Fruit fly (Drosophila melanogaster): ENCODE measurements around the gene ZnT77C.

The ZnT77C gene

dm6 chr3L:20494780-20495591 is at the start of gene ZnT77C:
TSS of gene ZnT77C (minus strand) at chr3L:20494921.
- TF ChIP-seq EcR (GFP tag; optimal IDR thresholded peaks at IDR 0.05), result no peak
- TF ChIP-seq CG8301 (tag; optimal IDR thresholded peaks at IDR 0.05), result no peak
- no peak for TF ChIP-seq rn (GFP tag; IDR thresholded peaks at IDR 0.05)
- TF ChIP-seq CG34367 (tag; optimal IDR thresholded peaks at IDR 0.05), result no peak

- TF ChIP-seq D1 (tag; optimal IDR thresholded peaks at IDR 0.05) (peak; percentile 41), CG34367 (tag; optimal IDR thresholded peaks at IDR 0.05) (no peak)
These were observed 46.5 kb upstream of the ZnT77C start for dm6 chr3L:20540975-20541951.

DNA sequence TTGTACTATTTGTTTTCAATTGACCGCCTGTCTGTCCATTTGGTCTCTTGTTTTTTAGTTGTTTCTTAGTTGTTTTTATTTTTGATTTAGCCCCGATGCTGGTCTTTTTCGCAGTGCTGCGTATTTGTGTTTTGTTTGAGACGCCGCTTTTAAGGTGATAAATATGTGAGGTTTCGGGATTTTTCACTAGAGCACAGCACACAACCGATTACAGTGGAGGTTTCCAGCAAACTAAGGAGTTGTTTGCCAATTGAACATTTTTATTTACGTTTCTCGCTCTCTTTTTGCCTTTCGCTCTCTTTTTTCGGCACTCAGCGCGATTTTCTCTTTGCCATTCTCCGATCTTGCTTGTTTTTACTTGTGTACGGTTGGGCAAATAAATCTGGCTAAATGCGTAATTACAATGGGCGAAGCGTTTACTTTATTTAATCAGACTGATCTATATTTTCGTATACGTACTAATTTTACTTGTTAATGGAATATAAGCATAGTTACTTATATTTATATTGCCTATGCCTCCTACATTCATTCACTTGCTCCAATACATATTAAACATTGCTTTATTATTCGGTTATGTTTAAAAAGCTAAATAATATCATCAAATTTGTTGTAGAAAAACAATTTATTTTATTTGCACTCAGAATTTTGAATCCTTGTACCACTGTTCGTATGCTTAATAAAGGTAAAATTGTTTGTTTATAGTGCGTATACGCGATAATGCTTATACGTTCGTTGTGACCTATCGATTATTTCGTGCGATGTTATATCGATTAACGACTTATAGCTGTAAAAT is 45.7 kb upstream of the ZnT77C start, which contains the start of gene Rcd2:
Gene Rcd2, minus strand, starts transcription at position 236 of the 793 bp plus-strand sequence.
- TF ChIP-seq Pif1B (GFP tag; optimal IDR thresholded peaks at IDR 0.05) (peak; percentile 82), CG13204 (GFP tag; optimal IDR thresholded peaks at IDR 0.05) (no peak), CG14655 (GFP tag; optimal IDR thresholded peaks at IDR 0.05) (peak; percentile 76), gl (tag; optimal IDR thresholded peaks at IDR 0.05) (peak; percentile 52), CG32121 (GFP tag; IDR thresholded peaks at IDR 0.05) (peak; percentile 87), CG8301 (tag; optimal IDR thresholded peaks at IDR 0.05) (peak; percentile 82), Snoo (tag; optimal IDR thresholded peaks at IDR 0.05) (peak; percentile 73), CG4496 (GFP tag; IDR thresholded peaks at IDR 0.05) (peak; percentile 69), rn (GFP tag; IDR thresholded peaks at IDR 0.05) (peak; percentile 47), EcR (GFP tag; optimal IDR thresholded peaks at IDR 0.05) (peak; percentile 63), CG15710 (tag; optimal IDR thresholded peaks at IDR 0.05) (peak; percentile 68), D1 (tag; optimal IDR thresholded peaks at IDR 0.05) (peak; percentile 83), CG12605 (GFP tag; IDR thresholded peaks at IDR 0.05) (0 out of 2 replicates have a peak, but pooled peaks have one; percentile 37), CG10348 (GFP tag; IDR thresholded peaks at IDR 0.05) (no peak), Pif1A (GFP tag; optimal IDR thresholded peaks at IDR 0.05) (peak; percentile 82), CG34367 (tag; optimal IDR thresholded peaks at IDR 0.05) (peak; percentile 56), Ets98B (GFP tag; IDR thresholded peaks at IDR 0.05) (peak; percentile 74; the same call in 1 of the 2 replicates), fd96Ca (GFP tag; IDR thresholded peaks at IDR 0.05) (peak; percentile 32; the same call in 1 of the 3 replicates), CG9948 (tag; optimal IDR thresholded peaks at IDR 0.05) (peak; percentile 73), CG17806 (tag; optimal IDR thresholded peaks at IDR 0.05) (peak; percentile 72), CG8159 (tag; optimal IDR thresholded peaks at IDR 0.05) (peak; percentile 83)

DNA sequence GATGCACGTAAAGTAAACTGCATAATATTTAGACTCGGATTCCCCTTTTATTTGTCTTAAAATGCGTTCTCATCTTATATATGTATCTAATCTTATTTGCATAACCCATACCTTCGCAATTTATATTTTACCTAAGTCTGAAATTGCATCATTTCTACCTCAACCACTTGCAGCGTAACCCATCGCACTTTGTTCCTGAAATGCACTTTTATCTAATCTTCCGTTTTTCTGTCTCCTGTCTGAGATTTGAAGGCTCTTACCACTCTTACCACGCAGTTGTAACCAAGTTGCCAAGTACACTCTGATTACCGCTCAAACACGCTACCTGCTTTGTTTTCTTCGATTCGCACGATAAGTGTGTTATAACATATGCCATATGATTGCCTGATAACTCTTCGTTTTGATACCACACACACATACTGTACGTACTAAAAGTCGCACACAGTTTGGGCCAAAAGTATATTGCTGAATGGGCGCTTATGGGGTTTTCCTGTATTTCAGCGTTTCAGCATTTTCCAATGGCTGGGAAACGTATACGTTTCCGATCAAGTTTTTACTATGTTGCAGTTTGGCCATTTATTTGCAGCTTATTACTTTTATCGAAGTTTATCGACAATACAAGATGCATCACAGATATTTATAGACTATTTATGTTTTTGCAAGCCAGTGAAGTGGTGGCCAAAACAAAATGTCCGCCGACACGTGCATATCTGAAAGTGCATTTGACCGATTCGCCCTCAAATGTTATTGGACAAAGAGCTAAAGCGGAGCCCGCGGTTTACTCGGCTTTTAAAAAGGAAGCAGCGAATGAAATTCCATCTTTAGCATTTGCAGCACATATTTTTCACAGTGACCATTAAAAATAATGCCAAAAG is 44.6 kb upstream of the ZnT77C start:
- TF ChIP-seq CG4496 (GFP tag; IDR thresholded peaks at IDR 0.05) (no peak), gl (tag; optimal IDR thresholded peaks at IDR 0.05) (no peak), CG10348 (GFP tag; IDR thresholded peaks at IDR 0.05) (no peak), CG14655 (GFP tag; optimal IDR thresholded peaks at IDR 0.05) (no peak)

DNA sequence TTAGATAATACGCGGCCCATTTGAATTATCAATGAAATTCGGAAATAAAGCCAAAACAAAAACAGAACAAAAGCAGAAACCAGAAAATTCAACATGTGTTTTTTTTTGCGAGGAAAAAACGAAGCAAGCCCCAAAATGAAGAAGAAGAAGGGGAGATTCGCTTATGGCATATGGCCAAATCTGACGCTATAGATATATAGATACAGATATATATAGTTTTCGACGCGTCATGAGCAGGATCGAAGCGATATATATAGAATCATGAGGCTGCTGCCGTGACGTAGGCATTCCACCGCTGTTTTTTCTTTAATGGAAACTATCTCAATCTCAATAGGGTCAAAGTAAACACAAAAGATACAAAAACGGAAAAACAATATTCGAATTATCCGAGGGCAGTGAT is 43.7 kb upstream of the ZnT77C start:
- TF ChIP-seq CG32121 (GFP tag; IDR thresholded peaks at IDR 0.05) (0 out of 2 replicates have a peak, but pooled peaks have one; percentile 18), CG13204 (GFP tag; optimal IDR thresholded peaks at IDR 0.05) (no peak)
